Worm (Caenorhabditis elegans) whole organism, young adult: ENCODE data around the gene efhc-1.

Experiments used
- B0019.2 ChIP-seq: fragments of 200-800 bp; sonication (Bioruptor generic); conservative IDR thresholded peaks from 2 replicates; pipeline ENCODE4 v1.3.6; 2022; ENCODE audit warnings: missing genetic modification reagents, missing genetic modification characterization, missing compliant biosample characterization
- F10E7.11 ChIP-seq: sonication (generic microtip); optimal IDR thresholded peaks from 2 replicates; lab custom pipeline; 2017; ENCODE audit warnings: mild to moderate bottlenecking, missing genetic modification characterization, moderate library complexity, missing compliant biosample characterization
- F22D6.2 ChIP-seq: sonication (generic microtip); optimal IDR thresholded peaks from 2 replicates; lab custom pipeline; 2016; ENCODE audit warnings: mild to moderate bottlenecking, missing genetic modification characterization, missing compliant biosample characterization
- F37B4.10 ChIP-seq: fragments of 200-800 bp; sonication (Bioruptor generic); IDR thresholded peaks from 2 replicates; pipeline ENCODE4 v1.3.6; 2022; ENCODE audit warnings: missing genetic modification characterization, missing compliant biosample characterization
- F52B5.7 ChIP-seq: sonication (generic microtip); optimal IDR thresholded peaks from 2 replicates; lab custom pipeline; 2016; ENCODE audit warnings: mild to moderate bottlenecking, missing genetic modification characterization, missing compliant biosample characterization
- T26A5.8 ChIP-seq: sonication (generic microtip); optimal IDR thresholded peaks from 2 replicates; lab custom pipeline; 2016; ENCODE audit warnings: missing genetic modification characterization, missing compliant biosample characterization
- ZK185.1 ChIP-seq: sonication (generic microtip); optimal IDR thresholded peaks from 2 replicates; lab custom pipeline; 2016; ENCODE audit warnings: mild to moderate bottlenecking, missing genetic modification characterization, missing compliant biosample characterization; ENCODE audit not compliant: poor library complexity, severe bottlenecking
- akir-1 ChIP-seq: fragments of 200-800 bp; sonication (Bioruptor generic); optimal IDR thresholded peaks from 2 replicates; lab custom pipeline; 2018; ENCODE audit warnings: mild to moderate bottlenecking, missing genetic modification characterization, moderate library complexity, missing compliant biosample characterization
- athp-1 ChIP-seq: sonication (generic microtip); optimal IDR thresholded peaks from 2 replicates; lab custom pipeline; 2017; ENCODE audit warnings: mild to moderate bottlenecking, missing genetic modification characterization, missing compliant biosample characterization
- attf-3 ChIP-seq: fragments of 200-800 bp; sonication (Bioruptor generic); conservative IDR thresholded peaks from 2 replicates; pipeline ENCODE4 v1.3.6; 2022; ENCODE audit warnings: missing genetic modification reagents, missing genetic modification characterization, missing compliant biosample characterization
- ceh-27 ChIP-seq: fragments of 200-800 bp; sonication (Bioruptor generic); optimal IDR thresholded peaks from 2 replicates; lab custom pipeline; 2018; ENCODE audit warnings: mild to moderate bottlenecking, missing genetic modification characterization, moderate library complexity, missing compliant biosample characterization
- ceh-91 ChIP-seq: fragments of 200-800 bp; sonication (Bioruptor generic); IDR thresholded peaks from 2 replicates; pipeline ENCODE4 v1.3.6; 2022; ENCODE audit warnings: missing genetic modification reagents, missing genetic modification characterization, missing compliant biosample characterization
- chd-7 ChIP-seq: sonication (generic microtip); optimal IDR thresholded peaks from 2 replicates; lab custom pipeline; 2016; ENCODE audit warnings: mild to moderate bottlenecking, missing genetic modification characterization, moderate library complexity, missing compliant biosample characterization
- egl-18 ChIP-seq: fragments of 200-800 bp; sonication (Bioruptor generic); IDR thresholded peaks from 2 replicates; pipeline ENCODE4 v1.3.6; 2022; ENCODE audit warnings: missing genetic modification reagents, missing genetic modification characterization, missing compliant biosample characterization
- egrh-3 ChIP-seq: fragments of 200-800 bp; sonication (Bioruptor generic); IDR thresholded peaks from 2 replicates; pipeline ENCODE4 v1.3.6; 2022; ENCODE audit warnings: missing genetic modification reagents, missing genetic modification characterization, missing compliant biosample characterization
- ekl-4 ChIP-seq: fragments of 200-800 bp; sonication (Bioruptor generic); IDR thresholded peaks from 2 replicates; pipeline ENCODE4 v1.3.6; 2022; ENCODE audit warnings: missing genetic modification reagents, missing genetic modification characterization, missing compliant biosample characterization
- him-1 ChIP-seq: sonication (generic microtip); optimal IDR thresholded peaks from 2 replicates; lab custom pipeline; 2016; ENCODE audit warnings: missing genotype, missing genetic modification reagents, missing genetic modification characterization, missing compliant biosample characterization
- hrde-1 ChIP-seq: sonication (generic microtip); optimal IDR thresholded peaks from 2 replicates; lab custom pipeline; 2016; ENCODE audit warnings: missing genetic modification characterization, mild to moderate bottlenecking, missing compliant biosample characterization, moderate library complexity, missing genotype, missing genetic modification reagents, borderline replicate concordance
- hsf-1 ChIP-seq: fragments of 200-800 bp; sonication (Bioruptor generic); IDR thresholded peaks from 2 replicates; pipeline ENCODE4 v1.3.6; 2022; ENCODE audit warnings: missing genetic modification reagents, missing genetic modification characterization, missing compliant biosample characterization
- lag-1 ChIP-seq: fragments of 200-800 bp; sonication (Bioruptor generic); IDR thresholded peaks from 2 replicates; pipeline ENCODE4 v1.3.6; 2022; ENCODE audit warnings: missing genetic modification reagents, missing genetic modification characterization, missing compliant biosample characterization
- let-607 ChIP-seq, 2 experiments: fragments of 200-800 bp in 1 of 2; sonication (Bioruptor generic) in 1 of 2; sonication (generic microtip) in 1 of 2; optimal IDR thresholded peaks; 2 replicates each; lab custom pipeline; 2016 to 2018; ENCODE audit warnings: mild to moderate bottlenecking in 2 of 2, missing compliant biosample characterization in 2 of 2, missing genetic modification characterization in 2 of 2, moderate library complexity in 2 of 2, missing genotype in 1 of 2
- lin-26 ChIP-seq: fragments of 200-800 bp; sonication (Bioruptor generic); IDR thresholded peaks from 2 replicates; pipeline ENCODE4 v1.3.6; 2022; ENCODE audit warnings: missing genetic modification reagents, missing genetic modification characterization, missing compliant biosample characterization
- lin-40 ChIP-seq: sonication (generic microtip); optimal IDR thresholded peaks from 2 replicates; lab custom pipeline; 2016; ENCODE audit warnings: missing genetic modification characterization, mild to moderate bottlenecking, missing compliant biosample characterization, missing genotype, missing genetic modification reagents
- lir-1 ChIP-seq: fragments of 200-800 bp; sonication (Bioruptor generic); conservative IDR thresholded peaks from 2 replicates; pipeline ENCODE4 v1.3.6; 2022; ENCODE audit warnings: missing genetic modification reagents, missing genetic modification characterization, missing compliant biosample characterization
- lsy-27 ChIP-seq: sonication (generic microtip); optimal IDR thresholded peaks from 2 replicates; lab custom pipeline; 2017; ENCODE audit warnings: missing genetic modification characterization, mild to moderate bottlenecking, missing compliant biosample characterization, antibody characterized with exemption, missing genotype, borderline replicate concordance; ENCODE audit not compliant: insufficient read depth
- mes-4 ChIP-seq: sonication (generic microtip); optimal IDR thresholded peaks from 2 replicates; lab custom pipeline; 2016; ENCODE audit warnings: missing genotype, missing genetic modification characterization, missing compliant biosample characterization
- nfyb-1 ChIP-seq: fragments of 200-800 bp; sonication (Bioruptor generic); IDR thresholded peaks from 2 replicates; pipeline ENCODE4 v1.3.6; 2022; ENCODE audit warnings: missing genetic modification reagents, missing genetic modification characterization, missing compliant biosample characterization
- pha-4 ChIP-seq: fragments of 150-350 bp; sonication (generic microtip); optimal IDR thresholded peaks from 2 replicates; lab custom pipeline; 2014; ENCODE audit warnings: missing biosample characterization, missing genetic modification reagents, missing genetic modification characterization
- rcor-1 ChIP-seq: fragments of 200-800 bp; sonication (Bioruptor generic); IDR thresholded peaks from 2 replicates; pipeline ENCODE4 v1.3.6; 2022; ENCODE audit warnings: missing genetic modification reagents, missing genetic modification characterization, missing compliant biosample characterization
- rpc-1 ChIP-seq, 2 experiments: fragments of 150-350 bp in 1 of 2; sonication (generic microtip) in 1 of 2; optimal IDR thresholded peaks; 2 replicates each; lab custom pipeline; 2014 to 2018; ENCODE audit warnings: missing biosample characterization in 1 of 2, missing genetic modification characterization in 1 of 2, missing genetic modification reagents in 1 of 2, missing genotype in 1 of 2
- snpc-1.3 ChIP-seq: sonication (generic microtip); optimal IDR thresholded peaks from 2 replicates; lab custom pipeline; 2017; ENCODE audit warnings: missing genetic modification characterization, mild to moderate bottlenecking, missing compliant biosample characterization, antibody characterized with exemption, moderate library complexity, missing genotype, missing genetic modification reagents; ENCODE audit not compliant: insufficient read depth
- somi-1 ChIP-seq: fragments of 200-800 bp; sonication (Bioruptor generic); optimal IDR thresholded peaks from 2 replicates; lab custom pipeline; 2018; ENCODE audit warnings: mild to moderate bottlenecking, missing genetic modification characterization, missing compliant biosample characterization
- unc-130 ChIP-seq: sonication (generic microtip); optimal IDR thresholded peaks from 2 replicates; lab custom pipeline; 2016; ENCODE audit warnings: missing genetic modification reagents, missing genetic modification characterization, missing compliant biosample characterization
- unc-62 ChIP-seq: fragments of 150-350 bp; optimal IDR thresholded peaks from 2 replicates; lab custom pipeline; 2014; ENCODE audit warnings: missing biosample characterization, missing genetic modification reagents, missing genetic modification characterization
- xnd-1 ChIP-seq: sonication (generic microtip); optimal IDR thresholded peaks from 2 replicates; lab custom pipeline; 2016; ENCODE audit warnings: missing genotype, missing genetic modification reagents, missing genetic modification characterization, missing compliant biosample characterization

efhc-1 gene

ce11 chrX:10358083-10358482, at the start of gene efhc-1:
Gene efhc-1 (plus strand): TSS chrX:10358383.
- TF ChIP-seq B0019.2 = no peak
- TF ChIP-seq lir-1 (GFP tag; lab: Robert Waterston, UW) = no peak
- no peak for TF ChIP-seq chd-7 (tag; lab: Kevin White, UChicago)
- TF ChIP-seq ZK185.1 (tag; lab: Kevin White, UChicago) = no peak
- no peak for TF ChIP-seq athp-1 (tag; lab: Kevin White, UChicago)
- TF ChIP-seq F37B4.10 = no peak

ce11 chrX:10310366-10310765, 47.8 kb upstream of the efhc-1 start, which contains the start of gene F41E7.6:
Gene F41E7.6 (minus strand): TSS chrX:10310466.
- TF ChIP-seq xnd-1 (tag; lab: Kevin White, UChicago) (no peak), hsf-1 (no peak), egl-18 (GFP tag; lab: Robert Waterston, UW) (no peak), mes-4 (tag; lab: Kevin White, UChicago) (no peak), lsy-27 (tag; lab: Kevin White, UChicago) (no peak), unc-130 (GFP tag; lab: Kevin White, UChicago) (no peak), ceh-91 (no peak), him-1 (tag; lab: Kevin White, UChicago) (no peak), F52B5.7 (tag; lab: Kevin White, UChicago) (no peak), hrde-1 (tag; lab: Kevin White, UChicago) (no peak), lin-40 (tag; lab: Kevin White, UChicago) (no peak), lin-26 (no peak), ceh-27 (no peak), let-607 (tag; optimal IDR thresholded peaks at IDR 0.05; lab: Kevin White, UChicago) (no peak), somi-1 (GFP tag; lab: Kevin White, UChicago) (no peak), nfyb-1 (no peak), akir-1 (no peak), rcor-1 (GFP tag; lab: Robert Waterston, UW) (no peak), pha-4 (tag; lab: Kevin White, UChicago) (no peak), egrh-3 (no peak)

- TF ChIP-seq lag-1 (GFP tag; lab: Robert Waterston, UW) (no peak), egrh-3 (no peak), rpc-1 (optimal IDR thresholded peaks at IDR 0.05; lab: Kevin White, UChicago) (no peak), rpc-1 (tag; optimal IDR thresholded peaks at IDR 0.05; lab: Kevin White, UChicago) (no peak), F10E7.11 (no peak), ekl-4 (GFP tag; lab: Robert Waterston, UW) (no peak), attf-3 (no peak), unc-62 (GFP tag; lab: Kevin White, UChicago) (no peak), F22D6.2 (tag; lab: Kevin White, UChicago) (no peak), T26A5.8 (tag; lab: Kevin White, UChicago) (no peak), snpc-1.3 (tag; lab: Kevin White, UChicago) (no peak)
Observed at ce11 chrX:10315905-10316304, 42.3 kb upstream of the efhc-1 start, which contains the start of gene F41E7.9. Gene F41E7.9 (minus strand): TSS chrX:10316005.
